Fruit fly (Drosophila melanogaster) whole organism, embryonic: ENCODE results near the gene mino.

Experiments
- CG1233 ChIP-seq: fragments of 200-800 bp; sonication (Bioruptor generic); optimal IDR thresholded peaks from 4 replicates; lab custom pipeline; 2018; ENCODE audit warnings: missing biosample characterization, mild to moderate bottlenecking, missing genetic modification characterization
- CG13894 ChIP-seq: fragments of 200-800 bp; sonication (Bioruptor generic); optimal IDR thresholded peaks from 3 replicates; lab custom pipeline; 2018; ENCODE audit warnings: missing biosample characterization, mild to moderate bottlenecking, missing genetic modification characterization, moderate library complexity
- CG14860 ChIP-seq: fragments of 200-800 bp; sonication (Bioruptor generic); IDR thresholded peaks from 3 replicates; pipeline ENCODE4 v1.3.6; 2022; ENCODE audit warnings: missing biosample characterization, missing genetic modification characterization; ENCODE audit not compliant: partially characterized antibody
- CG15696 ChIP-seq: fragments of 200-800 bp; sonication (Bioruptor generic); optimal IDR thresholded peaks from 2 replicates; lab custom pipeline; 2019; ENCODE audit warnings: missing biosample characterization, mild to moderate bottlenecking, missing genetic modification characterization, moderate library complexity
- CG17385 ChIP-seq: fragments of 200-800 bp; sonication (Bioruptor generic); optimal IDR thresholded peaks from 3 replicates; lab custom pipeline; 2018; ENCODE audit warnings: missing biosample characterization, mild to moderate bottlenecking, missing genetic modification characterization
- CG31224 ChIP-seq: fragments of 200-800 bp; sonication (Bioruptor generic); IDR thresholded peaks from 2 replicates; pipeline ENCODE4 v1.3.6; 2022; ENCODE audit warnings: missing biosample characterization, missing genetic modification characterization
- CG6791 ChIP-seq: fragments of 200-800 bp; sonication (Bioruptor generic); IDR thresholded peaks from 3 replicates; pipeline ENCODE4 v1.3.6; 2022; ENCODE audit warnings: missing biosample characterization, missing genetic modification characterization; ENCODE audit not compliant: partially characterized antibody
- CG7839 ChIP-seq: fragments of 200-800 bp; sonication (Bioruptor generic); optimal IDR thresholded peaks from 3 replicates; lab custom pipeline; 2018; ENCODE audit warnings: missing biosample characterization, mild to moderate bottlenecking, missing genetic modification characterization, moderate library complexity
- CG8290 ChIP-seq, 3 experiments: fragments of 200-800 bp; sonication (Bioruptor generic); optimal IDR thresholded peaks; 2 replicates each; lab custom pipeline; 2016 to 2019; ENCODE audit warnings: missing biosample characterization in 3 of 3, missing genetic modification characterization in 3 of 3, mild to moderate bottlenecking in 2 of 3, moderate library complexity in 1 of 3
- CG9437 ChIP-seq: fragments of 200-800 bp; sonication (Bioruptor generic); optimal IDR thresholded peaks from 2 replicates; lab custom pipeline; 2018; ENCODE audit warnings: missing biosample characterization, mild to moderate bottlenecking, missing genetic modification characterization
- CG9932 ChIP-seq: fragments of 200-800 bp; sonication (Bioruptor generic); IDR thresholded peaks from 2 replicates; pipeline ENCODE4 v1.3.6; 2022; ENCODE audit warnings: missing biosample characterization, missing genetic modification characterization
- CoRest ChIP-seq: fragments of 200-800 bp; sonication (Bioruptor generic); optimal IDR thresholded peaks from 3 replicates; lab custom pipeline; 2018; ENCODE audit warnings: missing biosample characterization, mild to moderate bottlenecking, missing genetic modification characterization, moderate library complexity
- Dad ChIP-seq: fragments of 200-800 bp; sonication (Bioruptor generic); optimal IDR thresholded peaks from 3 replicates; lab custom pipeline; 2016; ENCODE audit warnings: missing biosample characterization, missing genetic modification characterization
- Dref ChIP-seq: fragments of 200-800 bp; sonication (Bioruptor generic); IDR thresholded peaks from 2 replicates; pipeline ENCODE4 v1.3.6; 2022; ENCODE audit warnings: missing biosample characterization, missing genetic modification characterization
- E2f2 ChIP-seq: fragments of 200-800 bp; sonication (Bioruptor generic); IDR thresholded peaks from 2 replicates; pipeline ENCODE4 v1.3.6; 2022; ENCODE audit warnings: missing biosample characterization, missing genetic modification characterization
- Ets65A ChIP-seq: fragments of 200-800 bp; sonication (Bioruptor generic); peaks from one replicate; lab custom pipeline; 2016; ENCODE audit warnings: missing biosample characterization, missing genetic modification characterization
- MBD-R2 ChIP-seq: fragments of 200-800 bp; sonication (Bioruptor generic); IDR thresholded peaks from 2 replicates; pipeline ENCODE4 v1.3.6; 2022; ENCODE audit warnings: missing biosample characterization, missing genetic modification characterization
- Max ChIP-seq: fragments of 200-800 bp; sonication (Bioruptor generic); optimal IDR thresholded peaks from 2 replicates; lab custom pipeline; 2016; ENCODE audit warnings: missing biosample characterization, mild to moderate bottlenecking, missing genetic modification characterization
- Med ChIP-seq: fragments of 200-800 bp; sonication (Bioruptor generic); peaks from one replicate; lab custom pipeline; 2016; ENCODE audit warnings: missing biosample characterization, missing genetic modification characterization, mild to moderate bottlenecking, inconsistent platforms, moderate library complexity
- Myb ChIP-seq: fragments of 200-800 bp; sonication (Bioruptor generic); optimal IDR thresholded peaks from 2 replicates; lab custom pipeline; 2016; ENCODE audit warnings: missing biosample characterization, missing genetic modification characterization
- Rfx ChIP-seq: fragments of 200-800 bp; sonication (Bioruptor generic); IDR thresholded peaks from 2 replicates; pipeline ENCODE4 v1.3.6; 2022; ENCODE audit warnings: missing biosample characterization, missing genetic modification characterization
- Taf1 ChIP-seq: fragments of 200-800 bp; sonication (Bioruptor generic); IDR thresholded peaks from 2 replicates; pipeline ENCODE4 v1.3.6; 2022; ENCODE audit warnings: missing biosample characterization, missing genetic modification characterization
- Trl ChIP-seq, 3 experiments: fragments of >200 bp in 2 of 3; fragments of 200-800 bp in 1 of 3; sonication (Bioruptor generic) in 1 of 3; optimal IDR thresholded peaks; 2 replicates in 1 of 3; 3 replicates in 2 of 3; lab custom pipeline; 2016 to 2017; ENCODE audit warnings: missing biosample characterization in 1 of 3, missing genetic modification characterization in 1 of 3
- Xbp1 ChIP-seq: fragments of 200-800 bp; sonication (Bioruptor generic); optimal IDR thresholded peaks from 3 replicates; lab custom pipeline; 2016; ENCODE audit warnings: missing biosample characterization, mild to moderate bottlenecking, missing genetic modification characterization
- bsh ChIP-seq, 2 experiments: fragments of 200-800 bp; sonication (Bioruptor generic); optimal IDR thresholded peaks; 2 replicates each; lab custom pipeline; 2017 to 2018; ENCODE audit warnings: mild to moderate bottlenecking in 2 of 2, missing biosample characterization in 2 of 2, missing genetic modification characterization in 2 of 2, moderate library complexity in 1 of 2
- btn ChIP-seq: fragments of 200-800 bp; sonication (Bioruptor generic); optimal IDR thresholded peaks from 2 replicates; lab custom pipeline; 2016; ENCODE audit warnings: missing biosample characterization, missing genetic modification characterization
- caup ChIP-seq: fragments of 200-800 bp; sonication (Bioruptor generic); optimal IDR thresholded peaks from 3 replicates; lab custom pipeline; 2017; ENCODE audit warnings: missing biosample characterization, mild to moderate bottlenecking, missing genetic modification characterization, moderate library complexity; ENCODE audit not compliant: severe bottlenecking
- crol ChIP-seq: fragments of 200-800 bp; sonication (Bioruptor generic); IDR thresholded peaks from 2 replicates; pipeline ENCODE4 v1.3.6; 2022; ENCODE audit warnings: missing biosample characterization, missing genetic modification characterization
- dysf ChIP-seq: fragments of 200-800 bp; sonication (Bioruptor generic); IDR thresholded peaks from 3 replicates; pipeline ENCODE4 v1.3.6; 2022; ENCODE audit warnings: missing biosample characterization, missing genetic modification characterization
- exex ChIP-seq: fragments of 200-800 bp; sonication (Bioruptor generic); optimal IDR thresholded peaks from 4 replicates; lab custom pipeline; 2018; ENCODE audit warnings: missing biosample characterization, mild to moderate bottlenecking, missing genetic modification characterization, moderate library complexity
- gem ChIP-seq: fragments of 200-800 bp; sonication (Bioruptor generic); optimal IDR thresholded peaks from 2 replicates; lab custom pipeline; 2019; ENCODE audit warnings: missing biosample characterization, mild to moderate bottlenecking, missing genetic modification characterization, moderate library complexity
- kah ChIP-seq: fragments of 200-800 bp; sonication (Bioruptor generic); optimal IDR thresholded peaks from 2 replicates; lab custom pipeline; 2018; ENCODE audit warnings: missing biosample characterization, mild to moderate bottlenecking, missing genetic modification characterization
- lmd ChIP-seq: fragments of 200-800 bp; sonication (Bioruptor generic); IDR thresholded peaks from 2 replicates; pipeline ENCODE4 v1.3.6; 2022; ENCODE audit warnings: missing biosample characterization, missing genetic modification characterization
- nmo ChIP-seq: fragments of 200-800 bp; sonication (Bioruptor generic); optimal IDR thresholded peaks from 2 replicates; lab custom pipeline; 2018; ENCODE audit warnings: missing biosample characterization, mild to moderate bottlenecking, missing genetic modification characterization, moderate library complexity
- nom ChIP-seq: fragments of 200-800 bp; sonication (Bioruptor generic); optimal IDR thresholded peaks from 2 replicates; lab custom pipeline; 2017; ENCODE audit warnings: missing biosample characterization, missing genetic modification characterization, mild to moderate bottlenecking, moderate library complexity, missing genetic modification reagents
- odd ChIP-seq: fragments of 200-800 bp; sonication (Bioruptor generic); optimal IDR thresholded peaks from 2 replicates; lab custom pipeline; 2017; ENCODE audit warnings: missing biosample characterization, mild to moderate bottlenecking, missing genetic modification characterization
- org-1 ChIP-seq: fragments of 200-800 bp; sonication (Bioruptor generic); optimal IDR thresholded peaks from 2 replicates; lab custom pipeline; 2017; ENCODE audit warnings: missing biosample characterization, missing genetic modification characterization
- otp ChIP-seq: fragments of 200-800 bp; sonication (Bioruptor generic); IDR thresholded peaks from 3 replicates; pipeline ENCODE4, ENCODE4 v1.3.6; 2022; ENCODE audit warnings: missing biosample characterization, missing genetic modification characterization
- pnt ChIP-seq: fragments of 200-800 bp; sonication (Bioruptor generic); optimal IDR thresholded peaks from 3 replicates; lab custom pipeline; 2016; ENCODE audit warnings: missing biosample characterization, missing genetic modification characterization
- psq ChIP-seq: fragments of 200-800 bp; sonication (Bioruptor generic); optimal IDR thresholded peaks from 2 replicates; lab custom pipeline; 2017; ENCODE audit warnings: missing biosample characterization, missing genetic modification characterization
- pum ChIP-seq: fragments of 200-800 bp; sonication (Bioruptor generic); optimal IDR thresholded peaks from 2 replicates; lab custom pipeline; 2016; ENCODE audit warnings: missing biosample characterization, missing genetic modification characterization
- sens ChIP-seq: fragments of 200-800 bp; sonication (Bioruptor generic); peaks from one replicate; lab custom pipeline; 2016; ENCODE audit warnings: missing biosample characterization, missing genetic modification characterization
- sna ChIP-seq: fragments of 200-800 bp; sonication (Bioruptor generic); IDR thresholded peaks from 2 replicates; pipeline ENCODE4 v1.3.6; 2022; ENCODE audit warnings: missing biosample characterization, missing genetic modification characterization; ENCODE audit not compliant: partially characterized antibody
- so ChIP-seq: fragments of 200-800 bp; sonication (Bioruptor generic); IDR thresholded peaks from 3 replicates; pipeline ENCODE4 v1.3.6; 2022; ENCODE audit warnings: missing biosample characterization, missing genetic modification characterization
- sug ChIP-seq: fragments of 200-800 bp; optimal IDR thresholded peaks from 2 replicates; lab custom pipeline; 2019; ENCODE audit warnings: missing biosample characterization, mild to moderate bottlenecking, missing genetic modification characterization, moderate library complexity
- tll ChIP-seq, 2 experiments: fragments of 200-800 bp in 1 of 2; fragments of >200 bp in 1 of 2; sonication (Bioruptor generic) in 1 of 2; optimal IDR thresholded peaks; 2 replicates each; lab custom pipeline; 2017 to 2019; ENCODE audit warnings: missing biosample characterization in 2 of 2, missing genetic modification characterization in 2 of 2, mild to moderate bottlenecking in 1 of 2, moderate library complexity in 1 of 2
- toy ChIP-seq: fragments of 200-800 bp; sonication (Bioruptor generic); IDR thresholded peaks from 2 replicates; pipeline ENCODE4 v1.3.6; 2022; ENCODE audit warnings: missing biosample characterization, missing genetic modification characterization
- wdn ChIP-seq: fragments of 200-800 bp; sonication (Bioruptor generic); IDR thresholded peaks from 2 replicates; pipeline ENCODE4 v1.3.6; 2022; ENCODE audit warnings: missing biosample characterization, missing genetic modification characterization

Gene mino

DNA sequence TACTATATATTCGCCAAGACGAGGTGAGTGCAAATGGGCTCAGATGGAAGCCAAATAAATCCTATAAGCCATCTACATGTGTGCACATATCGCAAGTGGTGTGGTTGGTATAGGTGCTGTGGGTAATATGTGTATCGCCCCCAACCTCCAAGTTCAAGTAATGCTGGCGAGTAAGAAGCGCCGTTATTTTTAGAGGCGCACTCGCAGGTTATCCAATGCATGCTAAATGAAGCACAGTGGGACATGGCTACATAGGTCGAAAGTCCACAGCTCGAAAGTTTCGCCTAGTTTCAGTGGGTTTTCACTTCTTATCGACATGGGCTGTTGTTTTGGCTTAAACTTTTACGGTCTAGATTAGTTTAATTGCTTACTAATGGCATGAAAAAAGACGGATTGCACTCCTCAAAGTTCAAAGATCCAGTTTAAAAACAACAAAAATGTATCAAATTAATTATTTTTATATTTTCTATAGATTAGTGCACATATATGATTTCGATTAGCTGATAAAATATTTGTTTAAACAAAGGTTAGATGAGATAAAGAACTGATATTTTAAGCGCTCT lies 1.1 kb downstream of the mino start (continued):
- TF ChIP-seq Taf1 (GFP tag; lab: Robert Waterston, UW) = no peak
- TF ChIP-seq CG9437 (GFP tag; lab: Kevin White, UChicago) = peak; percentile 17
- no peak for TF ChIP-seq toy (GFP tag; lab: Robert Waterston, UW)
- TF ChIP-seq sna (GFP tag; lab: Robert Waterston, UW) = no peak
- peak; percentile 64 for TF ChIP-seq Ets65A (GFP tag; lab: Kevin White, UChicago)
- no peak for TF ChIP-seq gem (tag; lab: Kevin White, UChicago)
- TF ChIP-seq odd = no peak
- TF ChIP-seq CoRest (tag; lab: Kevin White, UChicago) = peak; percentile 22
- no peak for TF ChIP-seq E2f2 (GFP tag; lab: Robert Waterston, UW)
- peak; percentile 71 for TF ChIP-seq sens (GFP tag; lab: Kevin White, UChicago)
- no peak for TF ChIP-seq caup
- TF ChIP-seq pum = no peak
- peak; percentile 72 for TF ChIP-seq Med (GFP tag; lab: Kevin White, UChicago)
- peak; percentile 6 for TF ChIP-seq nmo (GFP tag; lab: Kevin White, UChicago)
- TF ChIP-seq, all 482 proteins: peak for 11

- TF ChIP-seq Max (GFP tag; lab: Kevin White, UChicago) = no peak
- no peak for TF ChIP-seq CG9932 (GFP tag; lab: Robert Waterston, UW)
- TF ChIP-seq CG15696 = no peak
- no peak for TF ChIP-seq CG6791 (GFP tag; lab: Robert Waterston, UW)
- no peak for TF ChIP-seq bsh (GFP tag; optimal IDR thresholded peaks at IDR 0.05; lab: Kevin White, UChicago)
- no peak for TF ChIP-seq CG1233 (GFP tag; lab: Kevin White, UChicago)
- no peak for TF ChIP-seq CG17385 (GFP tag; lab: Kevin White, UChicago)
- TF ChIP-seq Xbp1 = no peak
- TF ChIP-seq Med (GFP tag; lab: Kevin White, UChicago) = peak; percentile 45
- TF ChIP-seq Rfx (GFP tag; lab: Robert Waterston, UW) = 0 out of 2 replicates have a peak, but pooled peaks have one; percentile 14
- no peak for TF ChIP-seq lmd (GFP tag; lab: Robert Waterston, UW)
- peak; percentile 2 for TF ChIP-seq nom (GFP tag; lab: Kevin White, UChicago)
- TF ChIP-seq dysf (GFP tag; lab: Robert Waterston, UW) = no peak
- TF ChIP-seq sug = peak; percentile 27
- no peak for TF ChIP-seq CG31224
- 0 out of 2 replicates have a peak, but pooled peaks have one; percentile 17 for TF ChIP-seq wdn (GFP tag; lab: Robert Waterston, UW)
- no peak for TF ChIP-seq psq (GFP tag; lab: Kevin White, UChicago)
- TF ChIP-seq kah (GFP tag; lab: Kevin White, UChicago) = peak; percentile 79
- no peak for TF ChIP-seq org-1 (GFP tag; lab: Kevin White, UChicago)
- peak; percentile 62 for TF ChIP-seq exex (tag; lab: Kevin White, UChicago)
- no peak for TF ChIP-seq CG13894
- TF ChIP-seq CG7839 (tag; lab: Kevin White, UChicago) = no peak
- TF ChIP-seq otp (GFP tag; lab: Robert Waterston, UW) = no peak
- TF ChIP-seq Ets65A (GFP tag; lab: Kevin White, UChicago) = peak; percentile 70
- no peak for TF ChIP-seq CG8290 (GFP tag; optimal IDR thresholded peaks at IDR 0.05; lab: Kevin White, UChicago)
- no peak for TF ChIP-seq CG8290 (tag; optimal IDR thresholded peaks at IDR 0.05; lab: Kevin White, UChicago)
- no peak for TF ChIP-seq pnt (GFP tag; lab: Kevin White, UChicago)
- TF ChIP-seq Trl (optimal IDR thresholded peaks at IDR 0.05; lab: Kevin White, UChicago) = no peak
- TF ChIP-seq Trl (GFP tag; optimal IDR thresholded peaks at IDR 0.05; lab: Kevin White, UChicago) = no peak
- TF ChIP-seq so (GFP tag; lab: Robert Waterston, UW) = no peak
- no peak for TF ChIP-seq tll (GFP tag; optimal IDR thresholded peaks at IDR 0.05; lab: Kevin White, UChicago)
- no peak for TF ChIP-seq Myb (GFP tag; lab: Kevin White, UChicago)
- no peak for TF ChIP-seq MBD-R2 (GFP tag; lab: Robert Waterston, UW)
- no peak for TF ChIP-seq Dad (GFP tag; lab: Kevin White, UChicago)
- 0 out of 2 replicates have a peak, but pooled peaks have one; percentile 24 for TF ChIP-seq Dref (GFP tag; lab: Robert Waterston, UW)
- 0 out of 3 replicates have a peak, but pooled peaks have one; percentile 13 for TF ChIP-seq CG14860 (GFP tag; lab: Robert Waterston, UW)
- TF ChIP-seq btn (GFP tag; lab: Kevin White, UChicago) = no peak
- peak; percentile 53; the same call in 1 of the 2 replicates for TF ChIP-seq crol (GFP tag; lab: Robert Waterston, UW)
- TF ChIP-seq Taf1 (GFP tag; lab: Robert Waterston, UW) = no peak
Measured at dm6 chr3R:27926738-27927215, 1.8 kb downstream of the mino start.
